Worm (Caenorhabditis elegans) whole organism, late embryonic: Measurements from ENCODE around the gene F28A10.5.

ENCODE experiments used
- C08G9.2 ChIP-seq: sonication (generic microtip); optimal IDR thresholded peaks from 2 replicates; lab custom pipeline; 2016; ENCODE audit warnings: mild to moderate bottlenecking, missing genetic modification characterization, moderate library complexity, missing compliant biosample characterization
- C38D4.7 ChIP-seq: fragments of 200-800 bp; sonication (Bioruptor generic); optimal IDR thresholded peaks from 2 replicates; lab custom pipeline; 2018; ENCODE audit warnings: mild to moderate bottlenecking, missing genetic modification characterization, moderate library complexity, missing compliant biosample characterization
- F13H6.1 ChIP-seq: sonication (generic microtip); optimal IDR thresholded peaks from 2 replicates; lab custom pipeline; 2016; ENCODE audit warnings: missing genetic modification characterization, missing compliant biosample characterization
- Y22D7AL.16 ChIP-seq: sonication (generic microtip); optimal IDR thresholded peaks from 2 replicates; lab custom pipeline; 2016; ENCODE audit warnings: missing genetic modification characterization, missing compliant biosample characterization
- ceh-19 ChIP-seq: fragments of 200-800 bp; sonication (Bioruptor generic); optimal IDR thresholded peaks from 2 replicates; lab custom pipeline; 2018; ENCODE audit warnings: mild to moderate bottlenecking, missing genetic modification characterization, missing compliant biosample characterization
- ceh-24 ChIP-seq: sonication (generic microtip); optimal IDR thresholded peaks from 2 replicates; lab custom pipeline; 2016; ENCODE audit warnings: mild to moderate bottlenecking, missing genetic modification characterization, missing compliant biosample characterization
- ceh-30 ChIP-seq: fragments of 150-350 bp; optimal IDR thresholded peaks from 2 replicates; lab custom pipeline; 2014; ENCODE audit warnings: missing biosample characterization, missing genetic modification characterization
- ceh-34 ChIP-seq: sonication (generic microtip); optimal IDR thresholded peaks from 2 replicates; lab custom pipeline; 2016; ENCODE audit warnings: mild to moderate bottlenecking, missing genetic modification characterization, missing compliant biosample characterization
- ceh-6 ChIP-seq: fragments of 200-800 bp; sonication (Bioruptor generic); optimal IDR thresholded peaks from 2 replicates; lab custom pipeline; 2018; ENCODE audit warnings: mild to moderate bottlenecking, missing genetic modification characterization, missing compliant biosample characterization
- ceh-9 ChIP-seq: sonication (generic microtip); optimal IDR thresholded peaks from 2 replicates; lab custom pipeline; 2016; ENCODE audit warnings: mild to moderate bottlenecking, missing genetic modification characterization, inconsistent platforms, missing compliant biosample characterization
- che-1 ChIP-seq: sonication (generic microtip); optimal IDR thresholded peaks from 2 replicates; lab custom pipeline; 2016; ENCODE audit warnings: mild to moderate bottlenecking, missing genetic modification characterization, missing compliant biosample characterization
- elt-2 ChIP-seq: sonication (generic microtip); optimal IDR thresholded peaks from 2 replicates; lab custom pipeline; 2016; ENCODE audit warnings: missing genetic modification reagents, missing genetic modification characterization, missing compliant biosample characterization
- elt-4 ChIP-seq: sonication (generic microtip); optimal IDR thresholded peaks from 2 replicates; lab custom pipeline; 2016; ENCODE audit warnings: missing genetic modification characterization, missing compliant biosample characterization
- fkh-10 ChIP-seq: fragments of 150-350 bp; optimal IDR thresholded peaks from 2 replicates; lab custom pipeline; 2014; ENCODE audit warnings: missing biosample characterization, missing genetic modification reagents, missing genetic modification characterization
- fkh-6 ChIP-seq: sonication (generic microtip); optimal IDR thresholded peaks from 2 replicates; lab custom pipeline; 2016; ENCODE audit warnings: missing genetic modification characterization, missing compliant biosample characterization
- hlh-13 ChIP-seq: fragments of 200-800 bp; sonication (Bioruptor generic); optimal IDR thresholded peaks from 2 replicates; lab custom pipeline; 2018; ENCODE audit warnings: mild to moderate bottlenecking, missing genetic modification characterization, missing compliant biosample characterization
- hlh-6 ChIP-seq: sonication (generic microtip); optimal IDR thresholded peaks from 2 replicates; lab custom pipeline; 2016; ENCODE audit warnings: missing genotype, missing genetic modification characterization, missing compliant biosample characterization
- hlh-8 ChIP-seq: sonication (generic microtip); optimal IDR thresholded peaks from 2 replicates; lab custom pipeline; 2016; ENCODE audit warnings: missing genotype, missing genetic modification characterization, missing compliant biosample characterization
- lim-6 ChIP-seq: sonication (generic microtip); optimal IDR thresholded peaks from 2 replicates; lab custom pipeline; 2016; ENCODE audit warnings: missing genetic modification characterization, missing compliant biosample characterization
- lin-11 ChIP-seq: fragments of 200-800 bp; sonication (Bioruptor generic); optimal IDR thresholded peaks from 2 replicates; lab custom pipeline; 2018; ENCODE audit warnings: mild to moderate bottlenecking, missing genetic modification characterization, missing compliant biosample characterization
- mec-3 ChIP-seq: sonication (generic microtip); optimal IDR thresholded peaks from 2 replicates; lab custom pipeline; 2016; ENCODE audit warnings: borderline replicate concordance, missing genetic modification characterization, missing compliant biosample characterization
- nhr-232 ChIP-seq: sonication (generic microtip); optimal IDR thresholded peaks from 2 replicates; lab custom pipeline; 2016; ENCODE audit warnings: missing genetic modification characterization, missing compliant biosample characterization
- npax-4 ChIP-seq: sonication (generic microtip); optimal IDR thresholded peaks from 2 replicates; lab custom pipeline; 2016; ENCODE audit warnings: missing genetic modification characterization, missing compliant biosample characterization
- odd-2 ChIP-seq: sonication (generic microtip); optimal IDR thresholded peaks from 2 replicates; lab custom pipeline; 2017; ENCODE audit warnings: antibody characterized with exemption, mild to moderate bottlenecking, missing genetic modification characterization, missing compliant biosample characterization
- pat-9 ChIP-seq: fragments of 200-800 bp; sonication (Bioruptor generic); optimal IDR thresholded peaks from 2 replicates; lab custom pipeline; 2018; ENCODE audit warnings: mild to moderate bottlenecking, missing genetic modification characterization, moderate library complexity, missing compliant biosample characterization
- pros-1 ChIP-seq: fragments of 150-350 bp; optimal IDR thresholded peaks from 2 replicates; lab custom pipeline; 2014; ENCODE audit warnings: missing biosample characterization, missing genetic modification reagents, missing genetic modification characterization
- rnt-1 ChIP-seq: sonication (generic microtip); optimal IDR thresholded peaks from 2 replicates; lab custom pipeline; 2016; ENCODE audit warnings: missing genetic modification characterization, missing compliant biosample characterization
- sdc-2 ChIP-seq: sonication (generic microtip); optimal IDR thresholded peaks from 2 replicates; lab custom pipeline; 2016; ENCODE audit warnings: missing genotype, missing genetic modification characterization, missing compliant biosample characterization
- sox-4 ChIP-seq: sonication (generic microtip); optimal IDR thresholded peaks from 2 replicates; lab custom pipeline; 2017; ENCODE audit warnings: mild to moderate bottlenecking, missing genetic modification characterization, inconsistent platforms, missing compliant biosample characterization
- syd-9 ChIP-seq: sonication (generic microtip); optimal IDR thresholded peaks from 2 replicates; lab custom pipeline; 2016; ENCODE audit warnings: mild to moderate bottlenecking, missing genetic modification characterization, moderate library complexity, missing compliant biosample characterization
- unc-3 ChIP-seq, 2 experiments: fragments of 200-800 bp in 1 of 2; sonication (Bioruptor generic) in 1 of 2; sonication (generic microtip) in 1 of 2; conservative IDR thresholded peaks in 1 of 2; optimal IDR thresholded peaks in 1 of 2; 2 replicates each; pipeline versions ENCODE4 v1.3.6 to Lab custom; 2016 to 2022; ENCODE audit warnings: missing compliant biosample characterization in 2 of 2, missing genetic modification characterization in 2 of 2, missing genetic modification reagents in 1 of 2
- unc-42 ChIP-seq: sonication (generic microtip); optimal IDR thresholded peaks from 2 replicates; lab custom pipeline; 2016; ENCODE audit warnings: missing genotype, missing genetic modification characterization, missing compliant biosample characterization
- zip-5 ChIP-seq: sonication (generic microtip); optimal IDR thresholded peaks from 2 replicates; lab custom pipeline; 2016; ENCODE audit warnings: missing genetic modification characterization, missing compliant biosample characterization

Gene F28A10.5

ce11 chrII:845618-846017 lies 4.8 kb downstream of the F28A10.5 start, which contains the start of gene F28A10.7:
Gene F28A10.7 (minus strand): TSS chrII:845718.
- TF ChIP-seq F13H6.1 (tag; lab: Kevin White, UChicago) = no peak
- no peak for TF ChIP-seq ceh-30 (tag; lab: Kevin White, UChicago)
- no peak for TF ChIP-seq lin-11 (tag; lab: Kevin White, UChicago)
- no peak for TF ChIP-seq mec-3 (tag; lab: Kevin White, UChicago)
- no peak for TF ChIP-seq che-1 (tag; lab: Kevin White, UChicago)
- no peak for TF ChIP-seq unc-3 (GFP tag; conservative IDR thresholded peaks at IDR 0.05; lab: Robert Waterston, UW)
- TF ChIP-seq unc-3 (tag; optimal IDR thresholded peaks at IDR 0.05; lab: Kevin White, UChicago) = no peak
- TF ChIP-seq Y22D7AL.16 (tag; lab: Kevin White, UChicago) = no peak
- TF ChIP-seq syd-9 (tag; lab: Kevin White, UChicago) = no peak
- no peak for TF ChIP-seq rnt-1 (tag; lab: Kevin White, UChicago)
- no peak for TF ChIP-seq C08G9.2 (tag; lab: Kevin White, UChicago)
- TF ChIP-seq fkh-6 (tag; lab: Kevin White, UChicago) = no peak
- TF ChIP-seq fkh-10 = no peak
- TF ChIP-seq C38D4.7 = no peak
- TF ChIP-seq zip-5 = no peak
- no peak for TF ChIP-seq hlh-13 (GFP tag; lab: Kevin White, UChicago)
- TF ChIP-seq unc-42 (tag; lab: Kevin White, UChicago) = no peak
- no peak for TF ChIP-seq lim-6 (tag; lab: Kevin White, UChicago)
- no peak for TF ChIP-seq sox-4 (tag; lab: Kevin White, UChicago)

- TF ChIP-seq pros-1 = no peak
- TF ChIP-seq ceh-24 (tag; lab: Kevin White, UChicago) = no peak
- no peak for TF ChIP-seq hlh-8 (tag; lab: Kevin White, UChicago)
Measured at ce11 chrII:843971-844370, 6.5 kb downstream of the F28A10.5 start, which contains the start of gene F28A10.4. Gene F28A10.4 (plus strand): TSS chrII:844271.

DNA sequence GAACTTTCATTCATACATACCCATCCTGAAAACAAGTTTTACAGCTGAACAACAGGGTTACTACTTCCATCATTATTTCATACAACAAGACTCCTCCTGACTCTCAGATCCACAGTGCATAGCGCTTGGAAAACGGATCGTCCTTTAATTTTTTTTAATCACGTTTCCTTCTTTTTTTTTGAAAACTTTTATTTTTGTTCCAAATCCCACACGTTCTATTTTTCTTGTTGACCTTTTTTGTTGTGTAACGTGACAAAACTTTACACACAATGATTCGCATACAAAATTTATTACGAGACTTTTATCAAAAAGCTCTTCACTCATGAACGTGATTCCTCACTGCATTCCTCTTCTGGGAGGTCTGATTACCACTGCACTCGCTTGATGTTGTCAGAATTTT lies 10.3 kb downstream of the F28A10.5 start, which contains the start of gene clc-33:
Gene clc-33 (plus strand): TSS at position 301 of the 400 bp plus-strand sequence.
- TF ChIP-seq hlh-8 (tag; lab: Kevin White, UChicago) (no peak), fkh-10 (no peak), lin-11 (tag; lab: Kevin White, UChicago) (no peak), odd-2 (tag; lab: Kevin White, UChicago) (no peak), ceh-34 (no peak), pat-9 (tag; lab: Kevin White, UChicago) (no peak), nhr-232 (tag; lab: Kevin White, UChicago) (no peak), ceh-6 (GFP tag; lab: Kevin White, UChicago) (no peak), sdc-2 (tag; lab: Kevin White, UChicago) (no peak)

ce11 chrII:838414-838813 lies 12.1 kb downstream of the F28A10.5 start, which contains the start of gene F28A10.8:
Gene F28A10.8 (minus strand): TSS chrII:838514.
- TF ChIP-seq rnt-1 (tag; lab: Kevin White, UChicago) (no peak), ceh-19 (no peak), fkh-6 (tag; lab: Kevin White, UChicago) (no peak), pat-9 (tag; lab: Kevin White, UChicago) (no peak), pros-1 (no peak), npax-4 (no peak), fkh-10 (no peak), hlh-6 (tag; lab: Kevin White, UChicago) (no peak), ceh-9 (tag; lab: Kevin White, UChicago) (no peak), odd-2 (tag; lab: Kevin White, UChicago) (no peak), elt-4 (tag; lab: Kevin White, UChicago) (no peak), nhr-232 (tag; lab: Kevin White, UChicago) (no peak), sox-4 (tag; lab: Kevin White, UChicago) (no peak), elt-2 (no peak), Y22D7AL.16 (tag; lab: Kevin White, UChicago) (no peak)
- TF ChIP-seq, all 69 proteins: peak for 0
